Worm (Caenorhabditis elegans) whole organism, early embryonic: ENCODE results near the gene comt-3.

ENCODE experiments used
- B0310.2 ChIP-seq: sonication (generic microtip); optimal IDR thresholded peaks from 2 replicates; lab custom pipeline; 2016; ENCODE audit warnings: mild to moderate bottlenecking, missing genetic modification characterization, missing compliant biosample characterization
- F13C5.2 ChIP-seq: sonication (generic microtip); optimal IDR thresholded peaks from 2 replicates; lab custom pipeline; 2017; ENCODE audit warnings: mild to moderate bottlenecking, missing genetic modification characterization, inconsistent platforms, missing compliant biosample characterization
- ama-1 ChIP-seq: fragments of 150-350 bp; optimal IDR thresholded peaks from 2 replicates; lab custom pipeline; 2014
- ceh-13 ChIP-seq: fragments of 200-800 bp; sonication (Bioruptor generic); optimal IDR thresholded peaks from 2 replicates; lab custom pipeline; 2018; ENCODE audit warnings: mild to moderate bottlenecking, missing genetic modification characterization, missing compliant biosample characterization
- ets-7 ChIP-seq: sonication (generic microtip); optimal IDR thresholded peaks from 2 replicates; lab custom pipeline; 2016; ENCODE audit warnings: missing genotype, missing genetic modification characterization, missing compliant biosample characterization
- flt-1 ChIP-seq: fragments of 200-800 bp; sonication (Bioruptor generic); IDR thresholded peaks from 2 replicates; pipeline ENCODE4 v1.3.6; 2022; ENCODE audit warnings: missing genetic modification characterization, missing compliant biosample characterization
- pes-1 ChIP-seq: fragments of 200-800 bp; sonication (Bioruptor generic); IDR thresholded peaks from 2 replicates; pipeline ENCODE4 v1.3.6; 2022; ENCODE audit warnings: missing genetic modification reagents, missing genetic modification characterization, missing compliant biosample characterization
- tbx-11 ChIP-seq: fragments of 200-800 bp; sonication (Bioruptor generic); IDR thresholded peaks from 2 replicates; pipeline ENCODE4 v1.3.6; 2022; ENCODE audit warnings: missing genetic modification characterization, missing compliant biosample characterization
- tbx-37 ChIP-seq: fragments of 200-800 bp; sonication (Bioruptor generic); conservative IDR thresholded peaks from 2 replicates; pipeline ENCODE4 v1.3.6; 2022; ENCODE audit warnings: missing genetic modification reagents, missing genetic modification characterization, missing compliant biosample characterization
- tra-4 ChIP-seq: sonication (generic microtip); optimal IDR thresholded peaks from 2 replicates; lab custom pipeline; 2017; ENCODE audit warnings: missing genetic modification characterization, missing compliant biosample characterization

ce11 chrV:2055765-2056504 lies 1.4 kb upstream of the comt-3 start:
- TF ChIP-seq ama-1 (no peak), pes-1 (GFP tag; lab: Robert Waterston, UW) (no peak), F13C5.2 (tag; lab: Kevin White, UChicago) (no peak), tbx-11 (GFP tag; lab: Robert Waterston, UW) (no peak), tra-4 (no peak), B0310.2 (no peak), ets-7 (tag; lab: Kevin White, UChicago) (no peak), ceh-13 (GFP tag; lab: Kevin White, UChicago) (no peak), tbx-37 (GFP tag; lab: Robert Waterston, UW) (no peak), flt-1 (no peak)
